Fruit fly (Drosophila melanogaster): ENCODE data around the gene CG31650.

DNA sequence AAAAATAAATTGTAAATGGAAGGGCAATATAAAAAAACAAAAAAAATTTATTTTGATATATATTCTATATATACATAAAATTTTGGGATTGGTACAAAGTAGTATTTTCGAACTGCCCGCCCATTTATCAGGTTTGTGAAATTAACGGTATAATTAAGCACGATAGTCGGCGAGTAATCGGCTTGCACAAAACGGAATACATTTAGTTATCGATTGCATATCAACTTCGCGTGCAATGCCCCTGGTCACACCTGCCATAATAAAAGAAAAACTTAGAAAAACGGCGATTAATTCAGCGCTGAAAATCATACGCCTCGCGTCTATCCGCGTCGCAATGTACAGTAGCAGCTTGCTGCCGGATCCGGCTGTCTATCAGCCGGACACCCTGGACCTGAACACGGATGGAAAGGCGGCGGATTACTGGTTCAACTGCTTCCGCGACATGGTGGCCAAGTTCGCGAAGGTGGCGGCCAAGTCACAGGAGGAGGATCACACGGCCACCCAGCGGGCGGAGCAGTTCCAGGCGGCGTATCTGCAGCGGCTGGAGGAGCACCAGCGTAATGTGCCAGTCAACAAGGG lies 49.3 kb upstream of the CG31650 start, which contains the start of gene CG5828:
- TF ChIP-seq CG8478 (optimal IDR thresholded peaks at IDR 0.05): no peak
- TF ChIP-seq CTCF (optimal IDR thresholded peaks at IDR 0.05): no peak

All from S2 (cell line).